Fruit fly (Drosophila melanogaster) Kc167 (cell line): ENCODE results near the gene dome.

ENCODE experiments used
- h ChIP-seq: fragments of >200 bp; optimal IDR thresholded peaks from 3 replicates; lab custom pipeline; 2018; ENCODE audit warnings: missing external identifiers
- psq ChIP-seq: fragments of >200 bp; optimal IDR thresholded peaks from 2 replicates; lab custom pipeline; 2017; ENCODE audit warnings: missing external identifiers

dm6 chrX:19663196-19663858 lies 20.0 kb downstream of the dome start:
- TF ChIP-seq h (lab: Kevin White, UChicago): no peak
- no peak for TF ChIP-seq psq
